Worm (Caenorhabditis elegans): ENCODE data around the gene nhr-63.
"Not testable (repeated sequence)": the region's sequence is repeated elsewhere in the genome, so short reads cannot be mapped to it uniquely, and the experiment has no call there.

ce11 chrV:16040848-16041247 is 38.5 kb downstream of the nhr-63 start:
- not testable (repeated sequence) for TF ChIP-seq hlh-11 (tag; optimal IDR thresholded peaks at IDR 0.05); ZK546.5 (tag; optimal IDR thresholded peaks at IDR 0.05); lin-13 (GFP tag; optimal IDR thresholded peaks at IDR 0.05); dve-1 (tag; optimal IDR thresholded peaks at IDR 0.05; ENCODE audit: insufficient read depth); mxl-2 (GFP tag; conservative IDR thresholded peaks at IDR 0.05); snpc-4 (tag; optimal IDR thresholded peaks at IDR 0.05); spr-3 (GFP tag; optimal IDR thresholded peaks at IDR 0.05); lin-29 (GFP tag; IDR thresholded peaks at IDR 0.05); nhr-237 (tag; optimal IDR thresholded peaks at IDR 0.05); Y105C5A.15 (GFP tag; IDR thresholded peaks at IDR 0.05); nhr-6 (tag; optimal IDR thresholded peaks at IDR 0.05); zag-1 (tag; optimal IDR thresholded peaks at IDR 0.05)

All from whole organism, L4 larva.